Worm (Caenorhabditis elegans) whole organism, L4 larva: ENCODE results near the gene smu-2.
A peak's percentile ranks its signal among the peaks of the same experiment; 100 is the strongest.
"Not testable (repeated sequence)": the region's sequence is repeated elsewhere in the genome, so short reads cannot be mapped to it uniquely, and the experiment has no call there.

Source experiments
- F26F4.8 ChIP-seq: fragments of 200-800 bp; sonication (Bioruptor generic); conservative IDR thresholded peaks from 2 replicates; pipeline ENCODE4 v1.3.6; 2022; ENCODE audit warnings: missing genetic modification characterization, missing compliant biosample characterization
- T20F7.1 ChIP-seq: fragments of 200-800 bp; sonication (Bioruptor generic); optimal IDR thresholded peaks from 2 replicates; lab custom pipeline; 2018; ENCODE audit warnings: mild to moderate bottlenecking, missing genetic modification characterization, missing compliant biosample characterization
- Y105C5A.15 ChIP-seq: fragments of 200-800 bp; sonication (Bioruptor generic); IDR thresholded peaks from 2 replicates; pipeline ENCODE4 v1.3.6; 2022; ENCODE audit warnings: missing genetic modification characterization, missing compliant biosample characterization
- Y5F2A.4 ChIP-seq: fragments of 200-800 bp; sonication (Bioruptor generic); optimal IDR thresholded peaks from 2 replicates; lab custom pipeline; 2018; ENCODE audit warnings: mild to moderate bottlenecking, missing genetic modification characterization, missing compliant biosample characterization
- Y75B8A.6 ChIP-seq: fragments of 200-800 bp; sonication (Bioruptor generic); IDR thresholded peaks from 2 replicates; pipeline ENCODE4 v1.3.6; 2022; ENCODE audit warnings: missing genetic modification reagents, missing genetic modification characterization, missing compliant biosample characterization
- ZK337.2 ChIP-seq: fragments of 200-800 bp; sonication (Bioruptor generic); IDR thresholded peaks from 2 replicates; pipeline ENCODE4 v1.3.6; 2022; ENCODE audit warnings: missing genetic modification reagents, missing genetic modification characterization, missing compliant biosample characterization
- aha-1 ChIP-seq: fragments of 150-350 bp; peaks from one replicate; lab custom pipeline; 2014; ENCODE audit warnings: missing biosample characterization, missing genetic modification characterization
- ama-1 ChIP-seq: fragments of 150-350 bp; optimal IDR thresholded peaks from 2 replicates; lab custom pipeline; 2014; ENCODE audit warnings: inconsistent platforms, mixed read lengths
- arid-1 ChIP-seq: fragments of 200-800 bp; sonication (Bioruptor generic); conservative IDR thresholded peaks from 2 replicates; pipeline ENCODE4 v1.3.6; 2022; ENCODE audit warnings: missing genetic modification reagents, missing genetic modification characterization, missing compliant biosample characterization
- ceh-28 ChIP-seq: fragments of 150-350 bp; optimal IDR thresholded peaks from 2 replicates; lab custom pipeline; 2014; ENCODE audit warnings: missing biosample characterization, missing genetic modification reagents, missing genetic modification characterization
- ceh-32 ChIP-seq: sonication (generic microtip); optimal IDR thresholded peaks from 2 replicates; lab custom pipeline; 2016; ENCODE audit warnings: mild to moderate bottlenecking, missing genetic modification characterization, missing compliant biosample characterization; ENCODE audit not compliant: poor library complexity
- cey-2 ChIP-seq: sonication (generic microtip); optimal IDR thresholded peaks from 3 replicates; lab custom pipeline; 2017; ENCODE audit warnings: missing genetic modification characterization, mild to moderate bottlenecking, missing compliant biosample characterization, antibody characterized with exemption, borderline replicate concordance; ENCODE audit not compliant: insufficient read depth
- ctbp-1 ChIP-seq: fragments of 200-800 bp; sonication (Bioruptor generic); IDR thresholded peaks from 2 replicates; pipeline ENCODE4 v1.3.6; 2022; ENCODE audit warnings: missing genetic modification reagents, missing genetic modification characterization, missing compliant biosample characterization
- daf-12 ChIP-seq: fragments of 150-350 bp; optimal IDR thresholded peaks from 2 replicates; lab custom pipeline; 2014; ENCODE audit warnings: missing biosample characterization, missing genetic modification reagents, missing genetic modification characterization
- daf-16 ChIP-seq, 3 experiments: sonication (generic microtip); optimal IDR thresholded peaks; 2 replicates each; lab custom pipeline; 2016 to 2017; ENCODE audit warnings: missing genetic modification characterization in 3 of 3, missing genetic modification reagents in 3 of 3, mild to moderate bottlenecking in 2 of 3, missing compliant biosample characterization in 2 of 3, missing biosample characterization in 1 of 3, moderate library complexity in 1 of 3
- daf-19 ChIP-seq: fragments of 200-800 bp; sonication (Bioruptor generic); conservative IDR thresholded peaks from 2 replicates; pipeline ENCODE4 v1.3.6; 2022; ENCODE audit warnings: missing genetic modification characterization, missing compliant biosample characterization
- daf-8 ChIP-seq: fragments of 200-800 bp; sonication (Bioruptor generic); IDR thresholded peaks from 2 replicates; pipeline ENCODE4 v1.3.6; 2022; ENCODE audit warnings: missing genetic modification characterization, missing compliant biosample characterization
- dmd-9 ChIP-seq: fragments of 200-800 bp; sonication (Bioruptor generic); IDR thresholded peaks from 2 replicates; pipeline ENCODE4 v1.3.6; 2022; ENCODE audit warnings: missing genetic modification reagents, missing genetic modification characterization, missing compliant biosample characterization
- dve-1 ChIP-seq: sonication (generic microtip); optimal IDR thresholded peaks from 2 replicates; lab custom pipeline; 2017; ENCODE audit warnings: antibody characterized with exemption, mild to moderate bottlenecking, missing genetic modification characterization, missing compliant biosample characterization; ENCODE audit not compliant: insufficient read depth
- lin-15B ChIP-seq: fragments of 150-350 bp; sonication (generic microtip); optimal IDR thresholded peaks from 3 replicates; lab custom pipeline; 2014; ENCODE audit warnings: missing biosample characterization, missing genetic modification characterization
- lin-29 ChIP-seq: fragments of 200-800 bp; sonication (Bioruptor generic); IDR thresholded peaks from 2 replicates; pipeline ENCODE4 v1.3.6; 2022; ENCODE audit warnings: missing genetic modification reagents, missing genetic modification characterization, missing compliant biosample characterization
- lir-3 ChIP-seq: sonication (generic microtip); optimal IDR thresholded peaks from 2 replicates; lab custom pipeline; 2016; ENCODE audit warnings: mild to moderate bottlenecking, missing genetic modification characterization, missing compliant biosample characterization
- madf-9 ChIP-seq: fragments of 200-800 bp; sonication (Bioruptor generic); conservative IDR thresholded peaks from 2 replicates; pipeline ENCODE4 v1.3.6; 2022; ENCODE audit warnings: missing genetic modification reagents, missing genetic modification characterization, missing compliant biosample characterization
- mes-2 ChIP-seq: sonication (generic microtip); optimal IDR thresholded peaks from 2 replicates; lab custom pipeline; 2016; ENCODE audit warnings: missing genotype, mild to moderate bottlenecking, missing genetic modification characterization, missing compliant biosample characterization; ENCODE audit not compliant: poor library complexity, severe bottlenecking
- nhr-11 ChIP-seq: fragments of 150-350 bp; optimal IDR thresholded peaks from 2 replicates; lab custom pipeline; 2014; ENCODE audit warnings: missing biosample characterization, missing genetic modification characterization
- nhr-237 ChIP-seq: sonication (generic microtip); optimal IDR thresholded peaks from 2 replicates; lab custom pipeline; 2017; ENCODE audit warnings: missing biosample characterization, missing genetic modification characterization
- nhr-48 ChIP-seq: sonication (generic microtip); optimal IDR thresholded peaks from 2 replicates; lab custom pipeline; 2016; ENCODE audit warnings: mild to moderate bottlenecking, missing genetic modification characterization, missing compliant biosample characterization
- nhr-6 ChIP-seq: fragments of 150-350 bp; optimal IDR thresholded peaks from 2 replicates; lab custom pipeline; 2014; ENCODE audit warnings: missing biosample characterization, missing genetic modification characterization
- rbr-2 ChIP-seq: sonication (generic microtip); optimal IDR thresholded peaks from 2 replicates; lab custom pipeline; 2016; ENCODE audit warnings: missing genotype, missing genetic modification characterization, missing compliant biosample characterization
- spr-1 ChIP-seq: sonication (generic microtip); optimal IDR thresholded peaks from 2 replicates; lab custom pipeline; 2016; ENCODE audit warnings: mild to moderate bottlenecking, missing genetic modification characterization, missing compliant biosample characterization
- unc-62 ChIP-seq, 3 experiments: fragments of 150-350 bp in 1 of 3; sonication (generic microtip); optimal IDR thresholded peaks in 2 of 3; peaks in 1 of 3; 1 replicate in 1 of 3; 2 replicates in 2 of 3; lab custom pipeline; 2014 to 2017; ENCODE audit warnings: missing biosample characterization in 3 of 3, missing genetic modification characterization in 3 of 3, missing genetic modification reagents in 3 of 3, missing genotype in 1 of 3
- vab-7 ChIP-seq: fragments of 200-800 bp; sonication (Bioruptor generic); IDR thresholded peaks from 2 replicates; pipeline ENCODE4 v1.3.6; 2022; ENCODE audit warnings: missing genetic modification reagents, missing genetic modification characterization, missing compliant biosample characterization
- zag-1 ChIP-seq: fragments of 150-350 bp; optimal IDR thresholded peaks from 2 replicates; lab custom pipeline; 2014; ENCODE audit warnings: missing biosample characterization, missing genetic modification characterization
- zip-2 ChIP-seq: fragments of 150-350 bp; optimal IDR thresholded peaks from 2 replicates; lab custom pipeline; 2014; ENCODE audit warnings: missing biosample characterization, missing genetic modification characterization
- ztf-11 ChIP-seq: fragments of 150-350 bp; optimal IDR thresholded peaks from 2 replicates; lab custom pipeline; 2014; ENCODE audit warnings: missing biosample characterization, missing genetic modification characterization

The smu-2 gene

ce11 chrII:3464580-3464979, 17.6 kb upstream of the smu-2 start, which contains the start of gene C16C8.10:
Gene C16C8.10 (minus strand): TSS chrII:3464680.
- peak in 1 of 2 experiments; percentile 23 for TF ChIP-seq unc-62 (GFP tag; optimal IDR thresholded peaks at IDR 0.05 in 1 of 2; lab: Kevin White, UChicago)
- TF ChIP-seq unc-62 (tag; optimal IDR thresholded peaks at IDR 0.05; lab: Kevin White, UChicago), result not testable (repeated sequence)

- TF ChIP-seq madf-9 (GFP tag; lab: Robert Waterston, UW), result no peak
- no peak for TF ChIP-seq ceh-28
- TF ChIP-seq nhr-11 (tag; lab: Kevin White, UChicago), result no peak
- no peak for TF ChIP-seq Y105C5A.15 (GFP tag; lab: Robert Waterston, UW)
- no peak for TF ChIP-seq rbr-2 (tag; lab: Kevin White, UChicago)
- no peak for TF ChIP-seq dmd-9 (GFP tag; lab: Robert Waterston, UW)
- no peak for TF ChIP-seq nhr-48 (tag; lab: Kevin White, UChicago)
- TF ChIP-seq lin-29 (GFP tag; lab: Robert Waterston, UW), result no peak
- TF ChIP-seq Y75B8A.6 (GFP tag; lab: Robert Waterston, UW), result no peak
- TF ChIP-seq dve-1 (tag; lab: Kevin White, UChicago), result no peak
- TF ChIP-seq ZK337.2 (GFP tag; lab: Robert Waterston, UW), result no peak
- TF ChIP-seq ctbp-1 (GFP tag; lab: Robert Waterston, UW), result no peak
- TF ChIP-seq arid-1 (GFP tag; lab: Robert Waterston, UW), result no peak
- no peak for TF ChIP-seq daf-8 (GFP tag; lab: Robert Waterston, UW)
- TF ChIP-seq lir-3 (tag; lab: Kevin White, UChicago), result no peak
- no peak for TF ChIP-seq vab-7
- TF ChIP-seq ceh-32 (tag; lab: Kevin White, UChicago), result no peak
- no peak for TF ChIP-seq spr-1
- TF ChIP-seq nhr-6 (tag; lab: Kevin White, UChicago), result no peak
- TF ChIP-seq, all 104 proteins: peak for 0
Measured at ce11 chrII:3470549-3470948, 11.7 kb upstream of the smu-2 start, which contains the start of gene Y49F6B.20. Gene Y49F6B.20 (minus strand): TSS chrII:3470649.

- TF ChIP-seq aha-1 (peak; percentile 17), daf-19 (GFP tag; lab: Robert Waterston, UW) (no peak)
Measured at ce11 chrII:3471603-3472002, 10.6 kb upstream of the smu-2 start, which contains the start of gene Y49F6B.13. Gene Y49F6B.13 (minus strand): TSS chrII:3471703.

ce11 chrII:3472316-3472715, 9.9 kb upstream of the smu-2 start, which contains the start of gene Y49F6B.12:
Gene Y49F6B.12 (minus strand): TSS chrII:3472416.
- TF ChIP-seq aha-1 (peak; percentile 45), ama-1 (lab: Kevin White, UChicago) (no peak)

- TF ChIP-seq zip-2 (tag; lab: Kevin White, UChicago) (no peak), arid-1 (GFP tag; lab: Robert Waterston, UW) (no peak)
Measured at ce11 chrII:3472817-3473216, 9.4 kb upstream of the smu-2 start, which contains the start of gene Y49F6B.6. Gene Y49F6B.6 (plus strand): TSS chrII:3473117.

ce11 chrII:3473744-3474143, 8.5 kb upstream of the smu-2 start, which contains the start of gene sdz-32:
Gene sdz-32 (plus strand): TSS chrII:3474044.
- no peak for TF ChIP-seq daf-16 (GFP tag; optimal IDR thresholded peaks at IDR 0.05; lab: Kevin White, UChicago)
- TF ChIP-seq daf-16 (tag; optimal IDR thresholded peaks at IDR 0.05; lab: Kevin White, UChicago), result no peak
- TF ChIP-seq T20F7.1 (GFP tag; lab: Kevin White, UChicago), result no peak
- TF ChIP-seq Y5F2A.4 (GFP tag; lab: Kevin White, UChicago), result no peak
- TF ChIP-seq ama-1 (lab: Kevin White, UChicago), result no peak
- TF ChIP-seq nhr-237 (tag; lab: Kevin White, UChicago), result no peak
- TF ChIP-seq mes-2, result no peak
- TF ChIP-seq Y105C5A.15 (GFP tag; lab: Robert Waterston, UW), result no peak
- no peak for TF ChIP-seq daf-12
- no peak for TF ChIP-seq cey-2
- TF ChIP-seq zag-1 (tag; lab: Kevin White, UChicago), result no peak
- no peak for TF ChIP-seq F26F4.8
- no peak for TF ChIP-seq lin-15B
- no peak for TF ChIP-seq ztf-11
- no peak for TF ChIP-seq nhr-48 (tag; lab: Kevin White, UChicago)
- TF ChIP-seq rbr-2 (tag; lab: Kevin White, UChicago), result no peak
- TF ChIP-seq, all 104 proteins: peak for 0
